Worm (Caenorhabditis elegans): ENCODE data around the gene T26C12.3.

ce11 chrIV:3254443-3254842, 18.8 kb downstream of the T26C12.3 start, which contains the start of gene dmd-9:
- TF ChIP-seq lin-39 (tag; optimal IDR thresholded peaks at IDR 0.05) (no peak), zag-1 (tag; optimal IDR thresholded peaks at IDR 0.05) (no peak), unc-62 (GFP tag; optimal IDR thresholded peaks at IDR 0.05) (no peak), nhr-6 (tag; optimal IDR thresholded peaks at IDR 0.05) (no peak), snpc-4 (tag; optimal IDR thresholded peaks at IDR 0.05) (no peak), dmd-4 (tag; optimal IDR thresholded peaks at IDR 0.05) (no peak), unc-39 (tag; optimal IDR thresholded peaks at IDR 0.05) (no peak)

All from whole organism, L2 larva.